Fruit fly (Drosophila melanogaster) whole organism, embryonic: ENCODE results near the gene CG3277.

ENCODE experiments used
- Atf6 ChIP-seq: fragments of 200-800 bp; sonication (Bioruptor generic); IDR thresholded peaks from 2 replicates; pipeline ENCODE4 v1.3.6; 2022; ENCODE audit warnings: missing biosample characterization, missing genetic modification characterization
- BEAF-32 ChIP-seq: fragments of 200-800 bp; sonication (Bioruptor generic); optimal IDR thresholded peaks from 3 replicates; lab custom pipeline; 2017; ENCODE audit warnings: missing biosample characterization, missing genetic modification characterization, mild to moderate bottlenecking, moderate library complexity, missing genetic modification reagents
- Bgb ChIP-seq: fragments of 200-800 bp; sonication (Bioruptor generic); IDR thresholded peaks from 2 replicates; pipeline ENCODE4 v1.3.6; 2022; ENCODE audit warnings: missing biosample characterization, missing genetic modification characterization; ENCODE audit not compliant: partially characterized antibody
- CG10654 ChIP-seq: fragments of 200-800 bp; sonication (Bioruptor generic); optimal IDR thresholded peaks from 2 replicates; lab custom pipeline; 2016; ENCODE audit warnings: missing biosample characterization, missing genetic modification characterization
- CG12071 ChIP-seq: fragments of 200-800 bp; sonication (Bioruptor generic); optimal IDR thresholded peaks from 3 replicates; lab custom pipeline; 2018; ENCODE audit warnings: missing biosample characterization, mild to moderate bottlenecking, missing genetic modification characterization
- CG12219 ChIP-seq: fragments of 200-800 bp; sonication (Bioruptor generic); optimal IDR thresholded peaks from 3 replicates; lab custom pipeline; 2018; ENCODE audit warnings: missing biosample characterization, mild to moderate bottlenecking, missing genetic modification characterization
- CG13296 ChIP-seq: fragments of 200-800 bp; sonication (Bioruptor generic); optimal IDR thresholded peaks from 3 replicates; lab custom pipeline; 2018; ENCODE audit warnings: missing biosample characterization, mild to moderate bottlenecking, missing genetic modification characterization
- CG14014 ChIP-seq: fragments of 200-800 bp; sonication (Bioruptor generic); IDR thresholded peaks from 2 replicates; pipeline ENCODE4 v1.3.6; 2022; ENCODE audit warnings: missing biosample characterization, missing genetic modification characterization
- CG16863 ChIP-seq: fragments of 200-800 bp; sonication (Bioruptor generic); optimal IDR thresholded peaks from 3 replicates; lab custom pipeline; 2016; ENCODE audit warnings: missing biosample characterization, missing genetic modification characterization
- CG17829 ChIP-seq: fragments of 200-800 bp; optimal IDR thresholded peaks from 2 replicates; lab custom pipeline; 2019; ENCODE audit warnings: missing biosample characterization, mild to moderate bottlenecking, missing genetic modification characterization, moderate library complexity
- CG18011 ChIP-seq: fragments of 200-800 bp; sonication (Bioruptor generic); optimal IDR thresholded peaks from 2 replicates; lab custom pipeline; 2017; ENCODE audit warnings: missing biosample characterization, missing genetic modification characterization, mild to moderate bottlenecking, moderate library complexity, missing genotype
- CG1832 ChIP-seq: fragments of 200-800 bp; sonication (Bioruptor generic); optimal IDR thresholded peaks from 2 replicates; lab custom pipeline; 2017; ENCODE audit warnings: missing biosample characterization, mild to moderate bottlenecking, missing genetic modification characterization, inconsistent platforms
- CG18764 ChIP-seq: fragments of 200-800 bp; sonication (Bioruptor generic); optimal IDR thresholded peaks from 3 replicates; lab custom pipeline; 2016; ENCODE audit warnings: missing biosample characterization, missing genetic modification characterization
- CG2712 ChIP-seq: fragments of 200-800 bp; optimal IDR thresholded peaks from 3 replicates; lab custom pipeline; 2019; ENCODE audit warnings: missing biosample characterization, mild to moderate bottlenecking, missing genetic modification characterization, moderate library complexity
- CG31365 ChIP-seq: fragments of 200-800 bp; sonication (Bioruptor generic); optimal IDR thresholded peaks from 2 replicates; lab custom pipeline; 2018; ENCODE audit warnings: missing biosample characterization, mild to moderate bottlenecking, missing genetic modification characterization
- CG32767 ChIP-seq: fragments of 200-800 bp; sonication (Bioruptor generic); IDR thresholded peaks from 2 replicates; pipeline ENCODE4 v1.3.6; 2022; ENCODE audit warnings: missing biosample characterization, missing genetic modification characterization
- CG32772 ChIP-seq: fragments of 200-800 bp; sonication (Bioruptor generic); IDR thresholded peaks from 2 replicates; pipeline ENCODE4 v1.3.6; 2022; ENCODE audit warnings: missing biosample characterization, missing genetic modification characterization
- CG3407 ChIP-seq: fragments of 200-800 bp; sonication (Bioruptor generic); optimal IDR thresholded peaks from 2 replicates; lab custom pipeline; 2018; ENCODE audit warnings: missing biosample characterization, mild to moderate bottlenecking, missing genetic modification characterization
- CG34376 ChIP-seq: fragments of 200-800 bp; sonication (Bioruptor generic); optimal IDR thresholded peaks from 2 replicates; lab custom pipeline; 2018; ENCODE audit warnings: missing biosample characterization, mild to moderate bottlenecking, missing genetic modification characterization
- CG4730 ChIP-seq: fragments of 200-800 bp; sonication (Bioruptor generic); IDR thresholded peaks from 2 replicates; pipeline ENCODE4 v1.3.6; 2022; ENCODE audit warnings: missing biosample characterization, missing genetic modification characterization
- CG7963 ChIP-seq: fragments of 200-800 bp; sonication (Bioruptor generic); IDR thresholded peaks from 3 replicates; pipeline ENCODE4 v1.3.6; 2022; ENCODE audit warnings: missing biosample characterization, missing genetic modification characterization; ENCODE audit not compliant: partially characterized antibody
- CG9797 ChIP-seq: fragments of 200-800 bp; sonication (Bioruptor generic); optimal IDR thresholded peaks from 3 replicates; lab custom pipeline; 2018; ENCODE audit warnings: missing biosample characterization, mild to moderate bottlenecking, missing genetic modification characterization
- CG9932 ChIP-seq: fragments of 200-800 bp; sonication (Bioruptor generic); IDR thresholded peaks from 2 replicates; pipeline ENCODE4 v1.3.6; 2022; ENCODE audit warnings: missing biosample characterization, missing genetic modification characterization
- Dad ChIP-seq: fragments of 200-800 bp; sonication (Bioruptor generic); optimal IDR thresholded peaks from 3 replicates; lab custom pipeline; 2016; ENCODE audit warnings: missing biosample characterization, missing genetic modification characterization
- Doc3 ChIP-seq: fragments of 200-800 bp; sonication (Bioruptor generic); IDR thresholded peaks from 3 replicates; pipeline ENCODE4 v1.3.6; 2022; ENCODE audit warnings: missing biosample characterization, missing genetic modification characterization; ENCODE audit not compliant: partially characterized antibody
- Drgx ChIP-seq: fragments of 200-800 bp; sonication (Bioruptor generic); IDR thresholded peaks from 2 replicates; pipeline ENCODE4 v1.3.6; 2022; ENCODE audit warnings: missing biosample characterization, missing genetic modification characterization
- Ets97D ChIP-seq: fragments of 200-800 bp; sonication (Bioruptor generic); optimal IDR thresholded peaks from 3 replicates; lab custom pipeline; 2016; ENCODE audit warnings: missing biosample characterization, missing genetic modification characterization
- HLH3B ChIP-seq: fragments of 200-800 bp; sonication (Bioruptor generic); IDR thresholded peaks from 2 replicates; pipeline ENCODE4 v1.3.6; 2022; ENCODE audit warnings: missing biosample characterization, missing genetic modification characterization
- MBD-R2 ChIP-seq: fragments of 200-800 bp; sonication (Bioruptor generic); IDR thresholded peaks from 2 replicates; pipeline ENCODE4 v1.3.6; 2022; ENCODE audit warnings: missing biosample characterization, missing genetic modification characterization
- MTF-1 ChIP-seq: fragments of 200-800 bp; sonication (Bioruptor generic); optimal IDR thresholded peaks from 2 replicates; lab custom pipeline; 2018; ENCODE audit warnings: missing biosample characterization, mild to moderate bottlenecking, missing genetic modification characterization, borderline replicate concordance
- Meics ChIP-seq: fragments of 200-800 bp; sonication (Bioruptor generic); optimal IDR thresholded peaks from 2 replicates; lab custom pipeline; 2017; ENCODE audit warnings: missing biosample characterization, mild to moderate bottlenecking, missing genetic modification characterization
- Neu2 ChIP-seq: fragments of 200-800 bp; sonication (Bioruptor generic); optimal IDR thresholded peaks from 3 replicates; lab custom pipeline; 2016; ENCODE audit warnings: missing biosample characterization, missing genetic modification characterization, borderline replicate concordance
- Sin3A ChIP-seq: fragments of >200 bp; optimal IDR thresholded peaks from 2 replicates; lab custom pipeline; 2018
- Sox102F ChIP-seq: fragments of 200-800 bp; sonication (Bioruptor generic); optimal IDR thresholded peaks from 2 replicates; lab custom pipeline; 2018; ENCODE audit warnings: missing biosample characterization, mild to moderate bottlenecking, missing genetic modification characterization, moderate library complexity
- ase ChIP-seq: fragments of 200-800 bp; sonication (Bioruptor generic); IDR thresholded peaks from 3 replicates; pipeline ENCODE4 v1.3.6; 2022; ENCODE audit warnings: missing biosample characterization, missing genetic modification characterization
- bcd ChIP-seq: fragments of 200-800 bp; sonication (Bioruptor generic); optimal IDR thresholded peaks from 2 replicates; lab custom pipeline; 2017; ENCODE audit warnings: missing biosample characterization, mild to moderate bottlenecking, missing genetic modification characterization
- bigmax ChIP-seq: fragments of 200-800 bp; sonication (Bioruptor generic); optimal IDR thresholded peaks from 2 replicates; lab custom pipeline; 2018; ENCODE audit warnings: missing biosample characterization, mild to moderate bottlenecking, missing genetic modification characterization
- caup ChIP-seq: fragments of 200-800 bp; sonication (Bioruptor generic); optimal IDR thresholded peaks from 3 replicates; lab custom pipeline; 2017; ENCODE audit warnings: missing biosample characterization, mild to moderate bottlenecking, missing genetic modification characterization, moderate library complexity; ENCODE audit not compliant: severe bottlenecking
- dimm ChIP-seq: fragments of 200-800 bp; sonication (Bioruptor generic); IDR thresholded peaks from 2 replicates; pipeline ENCODE4 v1.3.6; 2022; ENCODE audit warnings: missing biosample characterization, missing genetic modification characterization
- gcm ChIP-seq: fragments of 200-800 bp; sonication (Bioruptor generic); optimal IDR thresholded peaks from 2 replicates; lab custom pipeline; 2019; ENCODE audit warnings: missing biosample characterization, mild to moderate bottlenecking, missing genetic modification characterization, moderate library complexity
- gfzf ChIP-seq: fragments of 200-800 bp; sonication (Bioruptor generic); optimal IDR thresholded peaks from 2 replicates; lab custom pipeline; 2016; ENCODE audit warnings: missing biosample characterization, mild to moderate bottlenecking, missing genetic modification characterization, moderate library complexity
- grn ChIP-seq: fragments of 200-800 bp; sonication (Bioruptor generic); optimal IDR thresholded peaks from 3 replicates; lab custom pipeline; 2017; ENCODE audit warnings: missing biosample characterization, missing genetic modification characterization
- kni ChIP-seq: fragments of 200-800 bp; sonication (Bioruptor generic); optimal IDR thresholded peaks from 3 replicates; lab custom pipeline; 2017; ENCODE audit warnings: mild to moderate bottlenecking, missing biosample characterization, missing genetic modification reagents, missing genetic modification characterization
- lbe ChIP-seq: fragments of 200-800 bp; sonication (Bioruptor generic); optimal IDR thresholded peaks from 2 replicates; lab custom pipeline; 2016; ENCODE audit warnings: missing biosample characterization, mild to moderate bottlenecking, missing genetic modification characterization
- nmo ChIP-seq: fragments of 200-800 bp; sonication (Bioruptor generic); optimal IDR thresholded peaks from 2 replicates; lab custom pipeline; 2018; ENCODE audit warnings: missing biosample characterization, mild to moderate bottlenecking, missing genetic modification characterization, moderate library complexity
- oc ChIP-seq: fragments of 200-800 bp; sonication (Bioruptor generic); optimal IDR thresholded peaks from 2 replicates; lab custom pipeline; 2018; ENCODE audit warnings: missing biosample characterization, mild to moderate bottlenecking, missing genetic modification characterization, moderate library complexity
- salm ChIP-seq: fragments of 200-800 bp; sonication (Bioruptor generic); optimal IDR thresholded peaks from 2 replicates; lab custom pipeline; 2018; ENCODE audit warnings: missing biosample characterization, mild to moderate bottlenecking, missing genetic modification characterization
- sug ChIP-seq: fragments of 200-800 bp; optimal IDR thresholded peaks from 2 replicates; lab custom pipeline; 2019; ENCODE audit warnings: missing biosample characterization, mild to moderate bottlenecking, missing genetic modification characterization, moderate library complexity
- zf30C ChIP-seq: fragments of 200-800 bp; sonication (Bioruptor generic); optimal IDR thresholded peaks from 3 replicates; lab custom pipeline; 2018; ENCODE audit warnings: missing biosample characterization, mild to moderate bottlenecking, missing genetic modification characterization

Gene CG3277

DNA sequence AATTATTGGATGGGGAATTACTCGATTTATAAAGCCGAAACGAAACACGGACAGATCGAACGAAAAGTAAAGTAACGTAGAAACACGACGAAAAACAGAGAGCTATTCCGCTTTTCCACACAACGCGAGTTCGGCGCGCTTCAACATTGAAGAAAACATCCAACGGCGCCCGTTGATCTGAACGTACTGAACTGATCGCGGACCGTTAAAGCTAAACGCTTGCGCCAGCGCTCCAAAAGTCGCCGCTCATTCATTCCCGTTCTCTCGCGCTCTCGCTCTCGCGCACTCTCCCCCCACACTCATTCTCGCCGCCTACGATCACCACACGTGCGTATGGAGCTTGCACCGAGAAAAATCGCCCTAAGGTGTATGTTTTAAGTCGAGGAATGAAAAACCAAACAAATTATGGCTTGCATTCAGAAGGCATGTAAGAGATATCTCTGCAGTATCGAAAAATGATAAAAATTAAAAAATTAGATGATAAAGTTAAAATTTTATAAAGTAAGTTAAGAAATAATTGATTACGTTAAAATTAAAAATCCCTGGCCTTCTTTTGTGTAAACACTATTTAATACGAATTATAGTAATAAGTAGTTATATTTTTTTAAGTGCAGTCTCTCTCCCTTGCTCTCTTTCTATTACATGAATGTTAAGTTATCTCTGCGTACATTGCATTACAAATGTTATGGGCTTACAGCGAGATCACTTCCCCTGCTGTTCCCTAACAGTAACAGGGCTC lies 50.9 kb downstream of the CG3277 start, which contains the start of gene E23 (continued):
- peak; percentile 98 for TF ChIP-seq CG3407 (GFP tag; lab: Kevin White, UChicago)
- peak; percentile 96 for TF ChIP-seq CG12219 (GFP tag; lab: Kevin White, UChicago)
- TF ChIP-seq CG12071: peak; percentile 94
- peak; percentile 96 for TF ChIP-seq CG18764
- peak; percentile 97 for TF ChIP-seq CG32767
- TF ChIP-seq gcm (GFP tag; lab: Kevin White, UChicago): peak; percentile 99
- peak; percentile 99 for TF ChIP-seq bcd (GFP tag; lab: Kevin White, UChicago)
- TF ChIP-seq MTF-1 (GFP tag; lab: Kevin White, UChicago): peak; percentile 90
- TF ChIP-seq oc (tag; lab: Kevin White, UChicago): peak; percentile 99
- TF ChIP-seq CG17829 (tag; lab: Kevin White, UChicago): peak; percentile 99
- TF ChIP-seq CG32772: peak; percentile 97
- TF ChIP-seq nmo (GFP tag; lab: Kevin White, UChicago): peak; percentile 100
- peak; percentile 82 for TF ChIP-seq CG31365 (tag; lab: Kevin White, UChicago)
- TF ChIP-seq Meics (GFP tag; lab: Kevin White, UChicago): peak; percentile 98
- no peak for TF ChIP-seq CG1832 (GFP tag; lab: Kevin White, UChicago)
- peak; percentile 96 for TF ChIP-seq CG4730
- TF ChIP-seq CG14014: peak; percentile 98
- peak; percentile 96 for TF ChIP-seq CG34376 (GFP tag; lab: Kevin White, UChicago)
- peak; percentile 79 for TF ChIP-seq Ets97D
- peak; percentile 78 for TF ChIP-seq Bgb
- TF ChIP-seq CG9797 (GFP tag; lab: Kevin White, UChicago): peak; percentile 56
- peak; percentile 94 for TF ChIP-seq CG16863
- peak; percentile 97 for TF ChIP-seq CG9932
- TF ChIP-seq bigmax (GFP tag; lab: Kevin White, UChicago): peak; percentile 48
- TF ChIP-seq salm (tag; lab: Kevin White, UChicago): peak; percentile 98
- peak; percentile 96 for TF ChIP-seq Dad (GFP tag; lab: Kevin White, UChicago)
- TF ChIP-seq Sin3A (lab: Kevin White, UChicago): no peak
- peak; percentile 98 for TF ChIP-seq caup
- TF ChIP-seq HLH3B (GFP tag; lab: Robert Waterston, UW): peak; percentile 98
- TF ChIP-seq zf30C (GFP tag; lab: Kevin White, UChicago): peak; percentile 99
- TF ChIP-seq lbe (GFP tag; lab: Kevin White, UChicago): peak; percentile 93
- peak; percentile 98 for TF ChIP-seq Drgx (GFP tag; lab: Robert Waterston, UW)
- TF ChIP-seq CG10654: peak; percentile 98
- peak; percentile 100 for TF ChIP-seq CG2712
- TF ChIP-seq dimm (GFP tag; lab: Robert Waterston, UW): peak; percentile 93
- peak; percentile 98 for TF ChIP-seq CG13296 (GFP tag; lab: Kevin White, UChicago)
- TF ChIP-seq kni: peak; percentile 96
- TF ChIP-seq BEAF-32: peak; percentile 17
- peak; percentile 99 for TF ChIP-seq Sox102F (GFP tag; lab: Kevin White, UChicago)
- peak; percentile 22 for TF ChIP-seq Neu2 (GFP tag; lab: Kevin White, UChicago)
- TF ChIP-seq Doc3 (GFP tag; lab: Robert Waterston, UW): no peak
- 0 out of 3 replicates have a peak, but pooled peaks have one; percentile 36 for TF ChIP-seq CG7963
- peak; percentile 99 for TF ChIP-seq Atf6 (GFP tag; lab: Robert Waterston, UW)
- TF ChIP-seq sug (tag; lab: Kevin White, UChicago): peak; percentile 97
- TF ChIP-seq MBD-R2 (GFP tag; lab: Robert Waterston, UW): peak; percentile 92
- peak; percentile 97 for TF ChIP-seq ase (GFP tag; lab: Robert Waterston, UW)
- TF ChIP-seq gfzf (GFP tag; lab: Kevin White, UChicago): no peak
- peak; percentile 75 for TF ChIP-seq grn (GFP tag; lab: Kevin White, UChicago)
- TF ChIP-seq CG18011: peak; percentile 92
